Worm (Caenorhabditis elegans): ENCODE results near the gene bcmo-2.

DNA sequence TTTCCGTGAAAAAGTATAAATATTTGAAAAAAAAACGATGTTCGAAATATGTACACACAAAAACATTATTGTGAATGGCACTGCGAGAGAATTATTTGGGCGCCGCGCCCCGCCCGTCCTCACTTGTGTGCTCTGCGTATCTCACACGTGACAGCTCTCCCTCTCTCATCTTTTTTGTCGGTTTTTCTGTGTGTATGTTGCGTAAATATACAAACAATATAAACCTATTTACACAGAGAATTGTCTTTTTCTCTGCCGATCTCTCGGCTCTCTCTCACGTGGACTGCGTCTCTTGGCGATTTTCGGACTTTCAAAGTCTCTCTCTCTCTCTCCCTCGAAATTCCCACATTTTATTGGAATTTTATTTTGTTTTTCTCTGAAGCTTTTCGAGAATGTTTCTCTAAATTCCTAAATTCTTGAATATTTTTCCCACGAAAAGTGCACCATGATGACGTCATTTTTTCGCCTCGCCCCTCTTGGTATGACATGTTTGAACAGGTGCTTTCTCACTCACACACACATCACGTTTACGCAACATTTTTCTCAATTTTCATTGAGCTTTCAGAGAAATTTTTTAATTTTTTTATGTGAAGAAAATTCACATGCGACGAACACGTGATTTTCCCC is 48.1 kb upstream of the bcmo-2 start:
- TF ChIP-seq hlh-1 (tag; optimal IDR thresholded peaks at IDR 0.05) (no peak), pha-4 (tag; optimal IDR thresholded peaks at IDR 0.05) (peak; percentile 95), sptf-1 (tag; optimal IDR thresholded peaks at IDR 0.05) (peak; percentile 9), tbx-8 (GFP tag; optimal IDR thresholded peaks at IDR 0.05) (no peak), ztf-11 (tag; optimal IDR thresholded peaks at IDR 0.05) (no peak), snpc-4 (tag; optimal IDR thresholded peaks at IDR 0.05) (no peak), ceh-43 (GFP tag; optimal IDR thresholded peaks at IDR 0.05) (no peak), ceh-83 (GFP tag; optimal IDR thresholded peaks at IDR 0.05) (no peak), elt-1 (tag; optimal IDR thresholded peaks at IDR 0.05; ENCODE audit: borderline replicate concordance, insufficient read depth) (no peak), ham-2 (GFP tag; optimal IDR thresholded peaks at IDR 0.05) (no peak), lin-32 (GFP tag; optimal IDR thresholded peaks at IDR 0.05) (no peak), mab-5 (tag; optimal IDR thresholded peaks at IDR 0.05) (no peak)
